Worm (Caenorhabditis elegans) whole organism, early embryonic: ENCODE results near the gene F16G10.1.

ENCODE experiments used
- B0310.2 ChIP-seq: sonication (generic microtip); optimal IDR thresholded peaks from 2 replicates; lab custom pipeline; 2016; ENCODE audit warnings: mild to moderate bottlenecking, missing genetic modification characterization, missing compliant biosample characterization
- F13C5.2 ChIP-seq: sonication (generic microtip); optimal IDR thresholded peaks from 2 replicates; lab custom pipeline; 2017; ENCODE audit warnings: mild to moderate bottlenecking, missing genetic modification characterization, inconsistent platforms, missing compliant biosample characterization
- aly-1 ChIP-seq: sonication (generic microtip); optimal IDR thresholded peaks from 2 replicates; lab custom pipeline; 2016; ENCODE audit warnings: missing genetic modification characterization, missing compliant biosample characterization
- ama-1 ChIP-seq: fragments of 150-350 bp; optimal IDR thresholded peaks from 2 replicates; lab custom pipeline; 2014
- ceh-13 ChIP-seq: fragments of 200-800 bp; sonication (Bioruptor generic); optimal IDR thresholded peaks from 2 replicates; lab custom pipeline; 2018; ENCODE audit warnings: mild to moderate bottlenecking, missing genetic modification characterization, missing compliant biosample characterization
- ceh-36 ChIP-seq: sonication (generic microtip); optimal IDR thresholded peaks from 2 replicates; lab custom pipeline; 2016; ENCODE audit warnings: missing genetic modification characterization, inconsistent platforms, missing compliant biosample characterization
- ets-7 ChIP-seq: sonication (generic microtip); optimal IDR thresholded peaks from 2 replicates; lab custom pipeline; 2016; ENCODE audit warnings: missing genotype, missing genetic modification characterization, missing compliant biosample characterization
- flt-1 ChIP-seq: fragments of 200-800 bp; sonication (Bioruptor generic); IDR thresholded peaks from 2 replicates; pipeline ENCODE4 v1.3.6; 2022; ENCODE audit warnings: missing genetic modification characterization, missing compliant biosample characterization
- hmbx-1 ChIP-seq: sonication (generic microtip); optimal IDR thresholded peaks from 2 replicates; lab custom pipeline; 2016; ENCODE audit warnings: mild to moderate bottlenecking, missing genetic modification characterization, missing compliant biosample characterization
- hmg-4 ChIP-seq: fragments of 200-800 bp; sonication (Bioruptor generic); optimal IDR thresholded peaks from 2 replicates; lab custom pipeline; 2018; ENCODE audit warnings: mild to moderate bottlenecking, missing genetic modification characterization, missing compliant biosample characterization
- hnd-1 ChIP-seq: sonication (generic microtip); optimal IDR thresholded peaks from 2 replicates; lab custom pipeline; 2016; ENCODE audit warnings: missing genetic modification characterization, missing compliant biosample characterization
- pes-1 ChIP-seq: fragments of 200-800 bp; sonication (Bioruptor generic); IDR thresholded peaks from 2 replicates; pipeline ENCODE4 v1.3.6; 2022; ENCODE audit warnings: missing genetic modification reagents, missing genetic modification characterization, missing compliant biosample characterization
- scrt-1 ChIP-seq: fragments of 200-800 bp; sonication (Bioruptor generic); IDR thresholded peaks from 2 replicates; pipeline ENCODE4 v1.3.6; 2022; ENCODE audit warnings: missing genetic modification characterization, missing compliant biosample characterization
- sea-1 ChIP-seq: fragments of 200-800 bp; sonication (Bioruptor generic); conservative IDR thresholded peaks from 2 replicates; pipeline ENCODE4 v1.3.6; 2022; ENCODE audit warnings: missing genetic modification characterization, missing compliant biosample characterization
- tbx-11 ChIP-seq: fragments of 200-800 bp; sonication (Bioruptor generic); IDR thresholded peaks from 2 replicates; pipeline ENCODE4 v1.3.6; 2022; ENCODE audit warnings: missing genetic modification characterization, missing compliant biosample characterization
- tbx-37 ChIP-seq: fragments of 200-800 bp; sonication (Bioruptor generic); conservative IDR thresholded peaks from 2 replicates; pipeline ENCODE4 v1.3.6; 2022; ENCODE audit warnings: missing genetic modification reagents, missing genetic modification characterization, missing compliant biosample characterization
- tra-4 ChIP-seq: sonication (generic microtip); optimal IDR thresholded peaks from 2 replicates; lab custom pipeline; 2017; ENCODE audit warnings: missing genetic modification characterization, missing compliant biosample characterization

F16G10.1 gene

DNA sequence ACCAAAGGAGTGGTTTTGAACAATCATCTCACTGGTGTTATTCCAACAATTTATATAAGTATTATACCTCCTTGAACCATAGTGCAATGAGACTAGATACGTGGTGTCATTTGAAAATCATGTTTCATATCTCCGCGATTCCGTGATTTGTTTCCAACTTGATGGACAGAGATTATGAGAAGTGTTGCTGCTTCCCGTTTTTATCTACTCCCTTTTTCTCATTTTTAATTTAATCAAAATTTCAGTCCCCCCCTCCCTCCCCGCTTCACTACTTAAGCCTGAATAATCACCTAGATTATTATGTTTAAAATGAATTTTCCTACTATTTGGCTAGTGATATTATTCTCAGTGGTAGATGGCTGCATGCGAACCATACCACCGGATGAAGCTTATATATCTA lies 32.0 kb upstream of the F16G10.1 start, which contains the start of gene F16G10.3:
Gene F16G10.3 (plus strand): TSS at position 301 of the 400 bp plus-strand sequence.
- TF ChIP-seq F13C5.2 (tag; lab: Kevin White, UChicago) (no peak), ceh-13 (GFP tag; lab: Kevin White, UChicago) (no peak), ets-7 (no peak), pes-1 (GFP tag; lab: Robert Waterston, UW) (no peak), hnd-1 (no peak), hmg-4 (GFP tag; lab: Kevin White, UChicago) (no peak), tbx-11 (GFP tag; lab: Robert Waterston, UW) (no peak), tbx-37 (GFP tag; lab: Robert Waterston, UW) (no peak), ama-1 (lab: Kevin White, UChicago) (no peak), flt-1 (GFP tag; lab: Robert Waterston, UW) (no peak), scrt-1 (GFP tag; lab: Robert Waterston, UW) (no peak), sea-1 (GFP tag; lab: Robert Waterston, UW) (no peak), ceh-36 (no peak)

DNA sequence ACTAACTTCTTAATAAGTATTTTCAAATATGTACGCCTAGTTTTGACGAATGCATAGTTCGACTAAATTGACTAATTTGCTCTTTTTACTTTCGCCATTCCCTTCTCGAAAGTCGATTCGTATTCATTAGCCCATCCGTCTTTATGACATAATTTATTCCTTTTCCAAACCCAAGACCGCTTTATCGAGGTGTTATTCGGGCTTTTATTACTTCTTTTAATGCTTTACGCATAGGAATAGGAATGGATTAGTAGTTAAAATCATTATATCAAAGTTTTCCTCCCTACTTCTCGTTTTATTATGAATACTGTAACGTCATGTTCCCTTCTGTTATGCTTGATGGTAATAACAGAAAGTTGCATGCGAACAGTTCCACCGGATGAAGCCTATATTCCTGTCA lies 29.1 kb upstream of the F16G10.1 start, which contains the start of gene F16G10.2:
Gene F16G10.2 (plus strand): TSS at position 301 of the 400 bp plus-strand sequence.
- TF ChIP-seq hmbx-1 (tag; lab: Kevin White, UChicago) (no peak), F13C5.2 (tag; lab: Kevin White, UChicago) (no peak), ets-7 (no peak), B0310.2 (tag; lab: Kevin White, UChicago) (no peak)

DNA sequence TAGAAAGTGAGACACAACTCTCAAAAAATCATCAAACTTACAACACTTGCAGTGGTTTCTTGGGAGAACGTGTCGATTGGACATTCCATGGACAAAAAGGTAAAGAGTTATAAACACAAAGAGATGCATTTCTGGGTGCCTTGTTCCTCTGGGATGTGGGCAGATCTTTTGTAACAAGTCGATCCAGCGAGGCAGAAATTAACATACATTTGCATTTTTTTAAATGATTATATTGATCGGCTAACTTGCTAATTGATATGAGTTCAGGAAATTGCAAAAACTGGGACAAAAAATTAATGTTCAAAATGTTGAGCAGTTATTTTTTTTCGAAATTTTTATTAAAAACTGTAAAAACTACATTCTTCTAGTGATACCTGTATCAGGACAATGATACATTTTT lies 26.3 kb upstream of the F16G10.1 start, which contains the start of gene F16G10.6:
Gene F16G10.6 (minus strand): TSS at position 101 of the 400 bp plus-strand sequence.
- no peak for TF ChIP-seq hmg-4 (GFP tag; lab: Kevin White, UChicago)

DNA sequence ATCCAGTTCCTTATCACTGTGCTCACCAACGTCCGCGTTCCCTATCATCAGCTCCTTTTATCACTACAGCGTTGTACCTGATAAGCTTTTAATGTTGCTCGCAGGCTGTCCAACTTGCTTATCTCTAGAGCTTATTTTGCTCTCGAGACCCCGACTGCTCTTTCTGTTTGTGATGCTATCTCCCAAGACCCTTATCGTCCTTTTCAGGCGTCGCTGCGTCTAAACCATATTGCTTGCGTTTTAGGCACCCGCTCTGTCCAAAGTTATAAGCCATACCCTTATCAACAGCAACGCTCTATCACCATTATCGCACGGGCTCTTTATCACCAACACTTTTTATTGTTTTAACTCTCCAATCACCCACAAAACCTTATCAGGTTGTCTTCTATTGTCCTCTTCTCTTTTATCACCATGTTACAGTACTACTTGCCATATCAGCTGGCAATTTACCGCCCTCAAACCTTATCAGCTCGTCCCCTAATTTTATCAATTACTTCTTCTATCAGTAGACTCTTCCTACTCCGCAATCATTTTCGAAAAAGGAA lies 25.5 kb upstream of the F16G10.1 start:
- TF ChIP-seq B0310.2 (tag; lab: Kevin White, UChicago): peak; percentile 43
- TF ChIP-seq scrt-1 (GFP tag; lab: Robert Waterston, UW): no peak

DNA sequence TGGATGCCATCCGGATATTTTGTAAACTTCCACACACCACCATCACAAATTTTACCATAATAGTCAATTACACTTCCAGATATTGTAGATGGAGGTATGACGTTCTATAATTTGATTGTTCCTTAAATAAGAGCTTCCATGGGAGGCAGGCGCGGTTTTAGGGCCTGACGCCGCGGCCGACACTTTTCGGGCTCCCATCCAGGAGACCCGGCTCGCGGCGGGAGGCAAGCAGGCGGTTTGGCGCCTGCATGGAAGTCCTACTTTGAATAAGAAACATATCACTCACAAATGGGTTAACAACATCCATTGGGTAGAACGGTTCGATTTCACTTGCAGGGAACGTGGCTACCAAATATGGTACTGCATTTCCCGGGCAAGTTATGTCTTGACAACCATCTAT lies 24.4 kb upstream of the F16G10.1 start:
- TF ChIP-seq tbx-11 (GFP tag; lab: Robert Waterston, UW) (no peak), tra-4 (tag; lab: Kevin White, UChicago) (no peak)

DNA sequence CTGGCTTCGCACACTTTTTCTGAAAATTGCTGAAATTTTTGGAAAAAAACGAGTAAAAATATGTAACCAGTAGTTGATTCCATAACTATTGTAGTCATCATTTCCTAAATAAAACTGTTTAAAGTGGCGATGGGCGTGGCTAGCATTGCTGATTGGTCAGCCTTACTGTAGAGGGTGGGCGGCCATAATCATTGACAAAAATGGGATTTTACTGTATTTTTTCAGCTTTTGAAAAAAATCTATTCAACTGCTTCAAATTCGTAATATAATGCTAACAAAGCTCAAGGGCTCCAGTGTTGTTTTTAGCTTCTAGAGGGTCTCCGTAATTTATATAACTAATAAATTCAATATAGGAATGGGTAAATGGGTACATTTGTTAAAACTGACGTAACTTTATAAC lies 23.9 kb upstream of the F16G10.1 start, which contains the start of gene F16G10.7:
Gene F16G10.7 (minus strand): TSS at position 101 of the 400 bp plus-strand sequence.
- TF ChIP-seq pes-1 (GFP tag; lab: Robert Waterston, UW) (no peak), flt-1 (GFP tag; lab: Robert Waterston, UW) (no peak), ceh-36 (no peak)

DNA sequence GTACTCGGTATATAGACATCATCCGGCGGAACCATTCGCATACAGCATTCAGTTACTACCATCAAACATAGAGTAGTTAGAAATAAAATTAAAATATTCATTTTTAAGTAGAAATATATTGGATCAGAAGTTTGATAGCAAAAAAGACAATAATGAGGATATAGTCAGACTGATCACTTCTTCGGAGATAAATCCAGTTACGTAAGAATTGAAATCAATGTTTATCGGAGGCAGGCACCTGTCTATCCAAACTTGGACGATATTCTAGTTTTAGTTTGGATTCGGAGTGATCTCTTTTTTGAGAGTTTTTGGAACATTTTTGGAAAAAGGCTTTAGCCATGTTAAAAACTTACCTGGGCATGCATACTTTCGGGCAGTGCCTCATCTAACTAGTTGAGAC lies 20.8 kb upstream of the F16G10.1 start, which contains the start of gene F16G10.8:
Gene F16G10.8 (minus strand): TSS at position 101 of the 400 bp plus-strand sequence.
- TF ChIP-seq hnd-1 (no peak), hmg-4 (GFP tag; lab: Kevin White, UChicago) (no peak), sea-1 (GFP tag; lab: Robert Waterston, UW) (no peak), aly-1 (tag; lab: Kevin White, UChicago) (no peak), scrt-1 (GFP tag; lab: Robert Waterston, UW) (no peak), ceh-36 (no peak), B0310.2 (tag; lab: Kevin White, UChicago) (no peak), pes-1 (GFP tag; lab: Robert Waterston, UW) (no peak), ama-1 (lab: Kevin White, UChicago) (no peak), tbx-11 (GFP tag; lab: Robert Waterston, UW) (no peak)

DNA sequence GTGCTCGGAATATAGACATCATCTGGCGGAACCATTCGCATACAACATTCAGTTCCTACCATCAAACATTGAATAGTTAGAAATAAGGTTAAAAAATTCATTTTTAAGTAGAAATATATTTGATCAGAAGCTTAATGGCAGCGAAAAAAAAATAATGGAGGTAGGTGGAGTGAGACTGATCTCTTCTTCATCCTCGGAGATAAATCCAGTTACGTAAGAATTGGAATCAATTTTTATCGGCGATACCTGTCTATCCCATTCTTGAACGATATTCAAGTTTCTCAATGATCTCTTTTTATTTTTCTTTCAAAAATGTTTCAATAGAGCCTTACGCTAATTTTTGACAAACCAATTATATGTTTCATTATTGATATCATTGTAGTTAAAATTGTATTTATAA lies 18.6 kb upstream of the F16G10.1 start, which contains the start of gene F16G10.9:
Gene F16G10.9 (minus strand): TSS at position 101 of the 400 bp plus-strand sequence.
- TF ChIP-seq hmbx-1 (tag; lab: Kevin White, UChicago) (no peak), hnd-1 (no peak), aly-1 (tag; lab: Kevin White, UChicago) (no peak), F13C5.2 (tag; lab: Kevin White, UChicago) (no peak), tbx-37 (GFP tag; lab: Robert Waterston, UW) (no peak), ets-7 (no peak), scrt-1 (GFP tag; lab: Robert Waterston, UW) (no peak), hmg-4 (GFP tag; lab: Kevin White, UChicago) (no peak), ceh-13 (GFP tag; lab: Kevin White, UChicago) (no peak)

DNA sequence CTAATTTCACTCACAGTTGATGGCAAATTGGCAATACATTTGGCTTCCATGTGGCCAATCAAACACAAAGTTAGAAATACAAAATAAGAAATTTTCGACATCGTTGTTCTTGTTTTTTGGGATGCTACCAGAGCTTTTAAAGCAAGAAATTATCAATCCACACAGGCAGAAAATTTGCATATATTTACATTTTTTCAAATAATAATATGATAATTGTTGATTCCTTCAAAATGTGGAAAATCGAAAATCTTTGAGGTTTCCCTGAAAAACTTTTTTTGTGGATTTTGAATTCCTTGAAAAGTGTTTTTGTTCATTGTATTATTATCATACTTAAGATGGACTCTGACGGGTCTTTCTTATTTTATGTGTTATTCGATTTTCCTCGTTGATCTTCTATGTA lies 13.2 kb upstream of the F16G10.1 start, which contains the start of gene F16G10.10:
Gene F16G10.10 (minus strand): TSS at position 101 of the 400 bp plus-strand sequence.
- no peak for TF ChIP-seq scrt-1 (GFP tag; lab: Robert Waterston, UW)
- no peak for TF ChIP-seq sea-1 (GFP tag; lab: Robert Waterston, UW)
